Worm (Caenorhabditis elegans) whole organism, L3 larva: ENCODE data around the gene fbxa-66.
"Not testable (repeated sequence)": the region's sequence is repeated elsewhere in the genome, so short reads cannot be mapped to it uniquely, and the experiment has no call there.

Experiments
- R02D3.7 ChIP-seq: fragments of 150-350 bp; optimal IDR thresholded peaks from 2 replicates; lab custom pipeline; 2014; ENCODE audit warnings: missing biosample characterization, missing genetic modification characterization
- ZK546.5 ChIP-seq: sonication (generic microtip); optimal IDR thresholded peaks from 2 replicates; lab custom pipeline; 2017; ENCODE audit warnings: missing biosample characterization, missing genetic modification characterization
- ceh-16 ChIP-seq: sonication (generic microtip); optimal IDR thresholded peaks from 2 replicates; lab custom pipeline; 2017; ENCODE audit warnings: missing biosample characterization, missing genetic modification characterization
- egl-5 ChIP-seq: fragments of 150-350 bp; optimal IDR thresholded peaks from 2 replicates; lab custom pipeline; 2017; ENCODE audit warnings: missing biosample characterization, missing genetic modification reagents, missing genetic modification characterization, inconsistent platforms
- elt-1 ChIP-seq: fragments of 150-350 bp; optimal IDR thresholded peaks from 2 replicates; lab custom pipeline; 2014; ENCODE audit warnings: missing biosample characterization, missing genetic modification characterization
- elt-2 ChIP-seq: sonication (generic microtip); optimal IDR thresholded peaks from 2 replicates; lab custom pipeline; 2016; ENCODE audit warnings: missing genetic modification reagents, mild to moderate bottlenecking, missing genetic modification characterization, missing compliant biosample characterization
- elt-3 ChIP-seq, 3 experiments: fragments of 150-350 bp in 1 of 3; sonication (generic microtip) in 2 of 3; optimal IDR thresholded peaks; 2 replicates in 2 of 3; 4 replicates in 1 of 3; lab custom pipeline; 2014 to 2017; ENCODE audit warnings: missing biosample characterization in 3 of 3, missing genetic modification characterization in 3 of 3
- fkh-2 ChIP-seq: fragments of 150-350 bp; optimal IDR thresholded peaks from 2 replicates; lab custom pipeline; 2014; ENCODE audit warnings: missing biosample characterization, missing genetic modification reagents, missing genetic modification characterization
- hmg-11 ChIP-seq: sonication (generic microtip); optimal IDR thresholded peaks from 2 replicates; lab custom pipeline; 2016; ENCODE audit warnings: missing genetic modification characterization, missing compliant biosample characterization
- lin-15B ChIP-seq: fragments of 150-350 bp; optimal IDR thresholded peaks from 2 replicates; lab custom pipeline; 2014; ENCODE audit warnings: missing biosample characterization, missing genetic modification characterization
- mdl-1 ChIP-seq: fragments of 150-350 bp; optimal IDR thresholded peaks from 2 replicates; lab custom pipeline; 2014; ENCODE audit warnings: missing biosample characterization, missing genetic modification characterization
- mml-1 ChIP-seq: fragments of 150-350 bp; sonication (generic microtip); optimal IDR thresholded peaks from 3 replicates; lab custom pipeline; 2014; ENCODE audit warnings: missing biosample characterization, missing genetic modification characterization
- nhr-11 ChIP-seq: fragments of 150-350 bp; optimal IDR thresholded peaks from 2 replicates; lab custom pipeline; 2014; ENCODE audit warnings: missing biosample characterization, missing genetic modification characterization
- nhr-12 ChIP-seq: fragments of 150-350 bp; optimal IDR thresholded peaks from 2 replicates; lab custom pipeline; 2014; ENCODE audit warnings: missing biosample characterization, missing genetic modification characterization
- nhr-237 ChIP-seq: fragments of 150-350 bp; optimal IDR thresholded peaks from 2 replicates; lab custom pipeline; 2014; ENCODE audit warnings: missing biosample characterization, missing genetic modification characterization
- nhr-25 ChIP-seq: sonication (generic microtip); optimal IDR thresholded peaks from 2 replicates; lab custom pipeline; 2017; ENCODE audit warnings: missing biosample characterization, missing genetic modification characterization
- pha-4 ChIP-seq: fragments of 150-350 bp; optimal IDR thresholded peaks from 2 replicates; lab custom pipeline; 2014; ENCODE audit warnings: missing biosample characterization, missing genetic modification reagents, missing genetic modification characterization
- pqm-1 ChIP-seq: fragments of 150-350 bp; optimal IDR thresholded peaks from 2 replicates; lab custom pipeline; 2017; ENCODE audit warnings: missing biosample characterization, missing genetic modification characterization, inconsistent platforms
- unc-62 ChIP-seq: fragments of 150-350 bp; sonication (generic microtip); optimal IDR thresholded peaks from 4 replicates; lab custom pipeline; 2014; ENCODE audit warnings: missing biosample characterization, missing genetic modification reagents, missing genetic modification characterization

The fbxa-66 gene

DNA sequence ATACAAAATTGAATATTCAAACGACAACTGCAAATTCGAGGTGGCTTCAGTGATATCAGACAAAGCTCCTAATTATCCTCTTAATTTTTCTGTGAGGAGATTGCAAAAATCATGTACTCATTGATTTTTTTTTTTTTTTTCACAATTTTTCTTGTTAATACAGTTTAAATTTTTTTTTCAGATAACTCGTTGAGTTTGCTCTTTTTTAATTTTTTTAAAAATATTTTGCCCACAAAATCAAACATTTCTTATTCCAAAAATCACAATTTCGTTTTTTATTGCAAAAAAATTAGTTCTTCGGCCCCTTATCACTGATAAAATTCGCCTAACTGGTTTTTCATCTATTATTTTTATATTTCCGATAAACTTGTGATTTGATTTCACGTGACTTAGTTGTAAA lies 37.0 kb downstream of the fbxa-66 start, which contains the start of gene Y54F10BM.21:
TSS of gene Y54F10BM.21 (plus strand) at position 301 of the 400 bp plus-strand sequence.
- TF ChIP-seq nhr-11: no peak
- no peak for TF ChIP-seq unc-62

DNA sequence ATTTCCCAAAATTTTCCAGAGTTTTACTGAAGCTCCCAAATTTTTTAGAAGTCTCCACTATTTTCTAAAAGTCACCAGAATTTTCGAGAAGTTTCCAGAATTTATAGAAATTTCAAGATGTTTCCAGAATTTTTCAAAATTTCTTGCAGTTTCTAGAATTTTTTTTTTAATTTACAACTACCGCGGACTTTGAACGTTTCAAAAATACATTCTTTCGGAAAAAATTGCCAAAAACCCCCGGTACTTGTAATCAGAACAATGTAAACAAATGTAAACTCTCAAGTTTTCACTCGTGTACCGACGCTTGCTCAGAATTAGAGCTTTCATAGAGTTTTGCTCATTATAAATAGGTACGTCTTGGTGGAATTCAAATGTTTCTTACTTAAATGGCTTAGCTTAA lies 41.1 kb downstream of the fbxa-66 start, which contains the start of gene fbxa-39:
TSS of gene fbxa-39 (plus strand) at position 301 of the 400 bp plus-strand sequence.
- TF ChIP-seq nhr-25 (tag; lab: Kevin White, UChicago): no peak
- no peak for TF ChIP-seq elt-1 (tag; lab: Kevin White, UChicago)
- TF ChIP-seq ceh-16: no peak
- no peak for TF ChIP-seq pha-4 (tag; lab: Kevin White, UChicago)

DNA sequence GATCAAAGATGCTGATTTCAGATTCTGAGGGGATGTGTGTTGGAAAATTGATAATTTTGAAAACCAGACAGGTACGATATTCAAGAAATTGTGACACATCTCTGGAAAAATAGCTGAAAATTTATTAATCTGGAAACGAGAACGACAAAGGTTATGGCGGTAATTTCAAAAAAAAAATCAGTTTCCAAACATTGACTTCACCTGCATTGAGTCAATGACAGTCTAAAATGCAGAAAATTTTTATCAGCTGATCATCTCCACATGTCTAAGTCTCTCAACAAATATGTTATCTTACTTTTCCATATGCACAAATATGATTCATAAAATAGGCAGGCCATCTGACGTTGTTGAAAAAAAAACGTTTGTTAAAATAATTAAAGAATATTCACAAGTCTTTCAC lies 41.8 kb downstream of the fbxa-66 start, which contains the start of gene fbxa-48:
TSS of gene fbxa-48 (minus strand) at position 101 of the 400 bp plus-strand sequence.
- TF ChIP-seq elt-2 (peak; percentile 38), elt-3 (tag; optimal IDR thresholded peaks at IDR 0.05; lab: Kevin White, UChicago) (no peak), pha-4 (tag; lab: Kevin White, UChicago) (no peak), pqm-1 (tag; lab: Kevin White, UChicago) (peak; percentile 2)

DNA sequence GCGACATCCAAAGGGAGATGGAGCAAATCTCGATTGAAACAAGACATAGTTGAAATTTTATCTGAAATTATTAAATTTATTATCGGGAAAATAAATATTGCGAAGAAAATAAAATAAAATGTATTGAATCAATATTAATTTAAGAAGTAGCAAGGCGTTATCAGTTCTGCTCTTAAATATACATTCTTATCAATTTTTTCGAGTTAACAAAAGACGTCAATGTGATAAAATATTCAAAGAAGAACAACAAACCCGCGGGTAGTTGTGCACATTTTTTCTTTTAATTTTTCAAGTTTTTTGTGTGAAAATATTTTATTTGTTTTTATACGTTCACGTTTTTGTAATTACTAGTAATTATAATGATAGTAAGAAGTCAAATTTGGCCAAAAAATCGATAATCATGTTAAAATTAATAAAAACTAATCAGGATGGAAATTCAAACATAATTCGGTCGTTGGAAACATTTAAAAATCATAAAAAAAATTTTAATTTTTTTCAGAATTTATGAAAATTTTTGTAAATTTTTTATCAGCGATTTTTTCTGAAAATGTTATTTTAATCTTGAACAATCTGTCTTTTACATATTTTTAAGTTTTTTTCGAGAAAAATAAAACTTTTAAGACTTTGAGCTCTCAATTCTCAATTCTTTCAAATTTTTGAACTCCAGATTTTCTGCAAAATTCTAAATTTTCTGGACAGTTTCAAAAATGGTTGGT lies 47.7 kb downstream of the fbxa-66 start, which contains the start of gene fbxa-9:
TSS of gene fbxa-9 (plus strand) at position 666 of the 716 bp plus-strand sequence.
- peak; percentile 74 for TF ChIP-seq pqm-1 (tag; lab: Kevin White, UChicago)
- no peak for TF ChIP-seq nhr-12 (tag; lab: Kevin White, UChicago)
- peak; percentile 81 for TF ChIP-seq elt-2

DNA sequence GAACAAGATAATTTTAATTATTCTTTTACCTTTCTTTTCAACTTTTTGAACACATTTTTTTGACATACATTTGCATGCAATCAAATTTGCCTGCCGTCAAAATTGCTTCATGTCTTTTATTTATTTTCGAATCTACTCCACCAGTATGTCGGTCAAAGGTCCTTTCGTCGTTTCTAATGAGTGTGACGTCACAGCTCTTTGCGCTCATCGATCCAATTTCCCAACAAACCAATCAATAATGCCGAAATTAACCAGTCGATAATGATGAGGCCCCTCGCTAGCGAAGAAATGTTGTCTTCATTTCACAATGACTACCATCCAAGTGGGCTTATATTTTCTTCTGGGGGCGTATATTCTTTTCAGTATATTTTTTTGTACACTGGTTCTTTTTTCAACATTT lies 50.9 kb downstream of the fbxa-66 start, which contains the start of gene Y54F10BM.6:
TSS of gene Y54F10BM.6 (plus strand) at position 301 of the 400 bp plus-strand sequence.
- TF ChIP-seq ceh-16: no peak
- TF ChIP-seq hmg-11: no peak
- TF ChIP-seq nhr-237: no peak
- no peak for TF ChIP-seq fkh-2
- no peak for TF ChIP-seq ZK546.5
- TF ChIP-seq mdl-1: no peak
- no peak for TF ChIP-seq lin-15B
- TF ChIP-seq elt-2: no peak
- TF ChIP-seq, all 47 proteins: peak for 0

DNA sequence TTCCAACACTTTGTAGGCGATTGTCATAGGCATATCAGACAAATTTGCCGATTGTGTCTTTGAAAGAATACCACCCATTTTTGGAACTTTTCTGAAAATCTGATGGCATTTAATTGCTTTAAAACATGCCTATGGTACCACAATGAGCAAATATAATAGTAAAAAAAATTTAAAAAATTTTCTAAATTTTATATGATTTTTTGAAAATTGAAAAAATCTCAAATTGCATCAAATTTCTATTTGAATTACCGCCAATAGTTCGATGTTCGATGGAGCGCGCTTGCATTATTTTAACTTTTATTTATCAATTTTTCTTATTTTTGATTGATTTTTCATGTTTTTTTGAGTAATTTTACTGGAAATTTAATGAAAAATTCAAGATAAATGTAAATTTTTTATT lies 52.5 kb downstream of the fbxa-66 start, which contains the start of gene fbxa-42:
TSS of gene fbxa-42 (minus strand) at position 101 of the 400 bp plus-strand sequence.
- not testable (repeated sequence) for TF ChIP-seq R02D3.7; mml-1; egl-5 (tag; lab: Kevin White, UChicago)
